Worm (Caenorhabditis elegans) whole organism, mixed stage, embryonic: ENCODE measurements around the gene rbm-7.
A peak's percentile ranks its signal among the peaks of the same experiment; 100 is the strongest.

Experiments used
- M03D4.4 ChIP-seq: sonication (generic microtip); optimal IDR thresholded peaks from 2 replicates; lab custom pipeline; 2017; ENCODE audit warnings: mild to moderate bottlenecking, missing genetic modification characterization, missing compliant biosample characterization
- bed-3 ChIP-seq: fragments of 200-800 bp; sonication (Bioruptor generic); optimal IDR thresholded peaks from 3 replicates; lab custom pipeline; 2018; ENCODE audit warnings: mild to moderate bottlenecking, missing genetic modification characterization, moderate library complexity, missing compliant biosample characterization
- blmp-1 ChIP-seq: fragments of 150-350 bp; optimal IDR thresholded peaks from 2 replicates; lab custom pipeline; 2014; ENCODE audit warnings: missing biosample characterization, missing genetic modification characterization
- ceh-39 ChIP-seq: fragments of 150-350 bp; optimal IDR thresholded peaks from 2 replicates; lab custom pipeline; 2014; ENCODE audit warnings: missing biosample characterization, missing genetic modification characterization
- ceh-43 ChIP-seq: fragments of 200-800 bp; sonication (Bioruptor generic); optimal IDR thresholded peaks from 2 replicates; lab custom pipeline; 2018; ENCODE audit warnings: mild to moderate bottlenecking, missing genetic modification characterization, moderate library complexity, missing compliant biosample characterization
- ceh-83 ChIP-seq: fragments of 200-800 bp; sonication (Bioruptor generic); optimal IDR thresholded peaks from 2 replicates; lab custom pipeline; 2018; ENCODE audit warnings: mild to moderate bottlenecking, missing genetic modification characterization, missing compliant biosample characterization
- ces-1 ChIP-seq: fragments of 150-350 bp; optimal IDR thresholded peaks from 2 replicates; lab custom pipeline; 2014; ENCODE audit warnings: missing biosample characterization, missing genetic modification reagents, missing genetic modification characterization
- cnd-1 ChIP-seq: fragments of 200-800 bp; sonication (Bioruptor generic); optimal IDR thresholded peaks from 2 replicates; lab custom pipeline; 2018; ENCODE audit warnings: mild to moderate bottlenecking, missing genetic modification characterization, missing compliant biosample characterization
- drap-1 ChIP-seq: fragments of 200-800 bp; sonication (Bioruptor generic); optimal IDR thresholded peaks from 3 replicates; lab custom pipeline; 2018; ENCODE audit warnings: mild to moderate bottlenecking, missing genetic modification characterization, missing compliant biosample characterization
- elt-1 ChIP-seq: sonication (generic microtip); optimal IDR thresholded peaks from 2 replicates; lab custom pipeline; 2017; ENCODE audit warnings: missing genetic modification characterization, mild to moderate bottlenecking, missing compliant biosample characterization, antibody characterized with exemption, moderate library complexity, borderline replicate concordance; ENCODE audit not compliant: insufficient read depth
- elt-3 ChIP-seq: fragments of 150-350 bp; optimal IDR thresholded peaks from 2 replicates; lab custom pipeline; 2014; ENCODE audit warnings: missing biosample characterization, missing genetic modification characterization
- flh-1 ChIP-seq: fragments of 200-800 bp; sonication (Bioruptor generic); optimal IDR thresholded peaks from 2 replicates; lab custom pipeline; 2018; ENCODE audit warnings: mild to moderate bottlenecking, missing genetic modification characterization, moderate library complexity, missing compliant biosample characterization
- ham-2 ChIP-seq: fragments of 200-800 bp; sonication (Bioruptor generic); optimal IDR thresholded peaks from 2 replicates; lab custom pipeline; 2018; ENCODE audit warnings: mild to moderate bottlenecking, missing genetic modification characterization, missing compliant biosample characterization
- hlh-1 ChIP-seq: fragments of 150-350 bp; optimal IDR thresholded peaks from 2 replicates; lab custom pipeline; 2014; ENCODE audit warnings: missing biosample characterization, missing genetic modification reagents, missing genetic modification characterization
- lin-13 ChIP-seq: fragments of 150-350 bp; optimal IDR thresholded peaks from 2 replicates; lab custom pipeline; 2014; ENCODE audit warnings: missing biosample characterization, missing genetic modification characterization
- lin-32 ChIP-seq: fragments of 200-800 bp; sonication (Bioruptor generic); optimal IDR thresholded peaks from 2 replicates; lab custom pipeline; 2018; ENCODE audit warnings: mild to moderate bottlenecking, missing genetic modification characterization, missing compliant biosample characterization
- lsy-2 ChIP-seq: fragments of 150-350 bp; optimal IDR thresholded peaks from 2 replicates; lab custom pipeline; 2014; ENCODE audit warnings: missing biosample characterization, missing genetic modification characterization
- mab-5 ChIP-seq: fragments of 150-350 bp; optimal IDR thresholded peaks from 2 replicates; lab custom pipeline; 2014; ENCODE audit warnings: missing biosample characterization, missing genetic modification characterization
- mep-1 ChIP-seq: fragments of 150-350 bp; optimal IDR thresholded peaks from 2 replicates; lab custom pipeline; 2017; ENCODE audit warnings: missing biosample characterization, missing genetic modification reagents, missing genetic modification characterization, inconsistent platforms
- mls-2 ChIP-seq: sonication (generic microtip); optimal IDR thresholded peaks from 2 replicates; lab custom pipeline; 2016; ENCODE audit warnings: mild to moderate bottlenecking, missing genetic modification characterization, moderate library complexity, missing compliant biosample characterization
- nhr-12 ChIP-seq: fragments of 150-350 bp; optimal IDR thresholded peaks from 2 replicates; lab custom pipeline; 2014; ENCODE audit warnings: missing biosample characterization, missing genetic modification characterization
- nhr-2 ChIP-seq: fragments of 150-350 bp; optimal IDR thresholded peaks from 2 replicates; lab custom pipeline; 2014; ENCODE audit warnings: missing biosample characterization, missing genetic modification characterization
- nhr-28 ChIP-seq: fragments of 150-350 bp; optimal IDR thresholded peaks from 2 replicates; lab custom pipeline; 2014; ENCODE audit warnings: missing biosample characterization, missing genetic modification characterization
- nhr-76 ChIP-seq: sonication (generic microtip); optimal IDR thresholded peaks from 2 replicates; lab custom pipeline; 2017; ENCODE audit warnings: missing biosample characterization, missing genetic modification characterization
- pha-4 ChIP-seq: fragments of 150-350 bp; optimal IDR thresholded peaks from 2 replicates; lab custom pipeline; 2018; ENCODE audit warnings: missing biosample characterization, missing genetic modification reagents, missing genetic modification characterization
- sem-2 ChIP-seq: fragments of 200-800 bp; sonication (Bioruptor generic); optimal IDR thresholded peaks from 2 replicates; lab custom pipeline; 2018; ENCODE audit warnings: mild to moderate bottlenecking, missing genetic modification characterization, missing compliant biosample characterization
- snpc-4 ChIP-seq: fragments of 150-350 bp; optimal IDR thresholded peaks from 2 replicates; lab custom pipeline; 2014; ENCODE audit warnings: missing biosample characterization, missing genetic modification characterization
- sptf-1 ChIP-seq: sonication (generic microtip); optimal IDR thresholded peaks from 2 replicates; lab custom pipeline; 2017; ENCODE audit warnings: mild to moderate bottlenecking, missing genetic modification characterization, moderate library complexity, missing compliant biosample characterization
- tbx-8 ChIP-seq: fragments of 200-800 bp; sonication (Bioruptor generic); optimal IDR thresholded peaks from 2 replicates; lab custom pipeline; 2018; ENCODE audit warnings: mild to moderate bottlenecking, missing genetic modification characterization, moderate library complexity, missing compliant biosample characterization
- unc-120 ChIP-seq: sonication (generic microtip); optimal IDR thresholded peaks from 2 replicates; lab custom pipeline; 2017; ENCODE audit warnings: missing genetic modification characterization, missing compliant biosample characterization; ENCODE audit not compliant: poor library complexity, severe bottlenecking
- unc-39 ChIP-seq: fragments of 150-350 bp; optimal IDR thresholded peaks from 2 replicates; lab custom pipeline; 2014; ENCODE audit warnings: missing biosample characterization, missing genetic modification characterization
- unc-62 ChIP-seq: fragments of 150-350 bp; optimal IDR thresholded peaks from 2 replicates; lab custom pipeline; 2014; ENCODE audit warnings: missing biosample characterization, missing genetic modification reagents, missing genetic modification characterization
- zip-8 ChIP-seq: fragments of 150-350 bp; optimal IDR thresholded peaks from 2 replicates; lab custom pipeline; 2014; ENCODE audit warnings: missing biosample characterization, missing genetic modification characterization
- ztf-11 ChIP-seq: fragments of 150-350 bp; optimal IDR thresholded peaks from 2 replicates; lab custom pipeline; 2014; ENCODE audit warnings: missing biosample characterization, missing genetic modification characterization

The rbm-7 gene

ce11 chrIII:12904052-12904451 is 27.6 kb downstream of the rbm-7 start:
- TF ChIP-seq unc-62 (peak; percentile 65), ceh-43 (GFP tag; lab: Kevin White, UChicago) (no peak)

ce11 chrIII:12894207-12894606 is 37.5 kb downstream of the rbm-7 start:
- TF ChIP-seq ham-2 (GFP tag; lab: Kevin White, UChicago) (no peak), lin-32 (GFP tag; lab: Kevin White, UChicago) (peak; percentile 88), unc-62 (peak; percentile 37), mls-2 (tag; lab: Kevin White, UChicago) (no peak), ceh-43 (GFP tag; lab: Kevin White, UChicago) (no peak), cnd-1 (tag; lab: Kevin White, UChicago) (peak; percentile 71), hlh-1 (tag; lab: Kevin White, UChicago) (peak; percentile 48), lsy-2 (tag; lab: Kevin White, UChicago) (no peak), sem-2 (no peak), unc-39 (tag; lab: Kevin White, UChicago) (no peak), lin-13 (no peak), ceh-39 (tag; lab: Kevin White, UChicago) (no peak), bed-3 (GFP tag; lab: Kevin White, UChicago) (no peak), nhr-2 (tag; lab: Kevin White, UChicago) (peak; percentile 99), mep-1 (tag; lab: Kevin White, UChicago) (peak; percentile 59), snpc-4 (no peak), tbx-8 (GFP tag; lab: Kevin White, UChicago) (no peak), unc-120 (tag; lab: Kevin White, UChicago) (peak; percentile 0), M03D4.4 (tag; lab: Kevin White, UChicago) (no peak), nhr-76 (tag; lab: Kevin White, UChicago) (no peak), sptf-1 (tag; lab: Kevin White, UChicago) (peak; percentile 23)

DNA sequence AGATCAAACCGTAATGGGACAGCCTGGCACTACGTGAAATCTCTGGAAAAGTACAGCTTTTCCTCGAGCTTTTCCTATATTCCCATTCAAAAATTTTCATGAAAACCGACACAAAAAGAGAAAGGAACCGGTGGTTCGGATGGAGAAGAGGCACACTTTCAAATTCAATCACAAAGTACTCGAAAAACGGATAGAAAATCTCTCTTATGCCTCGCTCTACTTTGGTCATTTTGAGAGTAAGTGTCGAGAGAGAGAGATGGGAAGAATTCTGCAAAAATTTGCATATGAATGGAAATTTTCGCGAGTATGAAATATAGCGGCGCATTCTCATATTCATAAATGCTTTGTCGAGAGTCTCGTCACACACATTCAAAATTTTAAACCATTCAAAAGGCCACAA is 38.9 kb downstream of the rbm-7 start:
- TF ChIP-seq ces-1 (GFP tag; lab: Kevin White, UChicago) (peak; percentile 81), tbx-8 (GFP tag; lab: Kevin White, UChicago) (no peak), zip-8 (tag; lab: Kevin White, UChicago) (no peak)
- TF ChIP-seq, all 35 proteins: peak for 1

- TF ChIP-seq nhr-12 (tag; lab: Kevin White, UChicago) (no peak), elt-3 (tag; lab: Kevin White, UChicago) (no peak), ceh-83 (no peak), sptf-1 (tag; lab: Kevin White, UChicago) (no peak), mab-5 (tag; lab: Kevin White, UChicago) (no peak), nhr-2 (tag; lab: Kevin White, UChicago) (no peak), nhr-28 (tag; lab: Kevin White, UChicago) (no peak), ham-2 (GFP tag; lab: Kevin White, UChicago) (no peak), ceh-43 (GFP tag; lab: Kevin White, UChicago) (no peak), lsy-2 (tag; lab: Kevin White, UChicago) (no peak), blmp-1 (tag; lab: Kevin White, UChicago) (no peak), flh-1 (GFP tag; lab: Kevin White, UChicago) (no peak), ztf-11 (no peak), pha-4 (tag; lab: Kevin White, UChicago) (no peak)
Observed at ce11 chrIII:12891580-12891979, 40.1 kb downstream of the rbm-7 start, which contains the start of the genes Y37D8A.29 and unc-71. Gene Y37D8A.29 (minus strand): TSS chrIII:12891680. Gene unc-71 (minus strand): TSS chrIII:12891738.

- TF ChIP-seq mls-2 (tag; lab: Kevin White, UChicago) (no peak), drap-1 (GFP tag; lab: Kevin White, UChicago) (no peak), elt-1 (no peak), unc-120 (tag; lab: Kevin White, UChicago) (no peak), ztf-11 (no peak), mab-5 (tag; lab: Kevin White, UChicago) (no peak), lin-13 (no peak), nhr-76 (tag; lab: Kevin White, UChicago) (no peak), unc-39 (tag; lab: Kevin White, UChicago) (no peak), nhr-12 (tag; lab: Kevin White, UChicago) (no peak)
- TF ChIP-seq, all 35 proteins: peak for 0
Observed at ce11 chrIII:12885153-12885552, 46.5 kb downstream of the rbm-7 start.
